Worm (Caenorhabditis elegans): ENCODE data around the gene ZC518.8.
A peak's percentile ranks its signal among the peaks of the same experiment; 100 is the strongest.

The ZC518.8 gene

ce11 chrIV:12391003-12391637 lies 29.4 kb upstream of the ZC518.8 start, which contains the start of the genes rps-23 and dpm-3 (continued):
- peak; percentile 90 for TF ChIP-seq snpc-1.2 (GFP tag; IDR thresholded peaks at IDR 0.05)
- TF ChIP-seq ces-1 (GFP tag; optimal IDR thresholded peaks at IDR 0.05), result peak; percentile 16
- peak; percentile 27 for TF ChIP-seq pqm-1 (tag; optimal IDR thresholded peaks at IDR 0.05)
- TF ChIP-seq zfp-3 (GFP tag; conservative IDR thresholded peaks at IDR 0.05), result peak; percentile 83
- peak; percentile 93 for TF ChIP-seq hlh-30 (tag; optimal IDR thresholded peaks at IDR 0.05; ENCODE audit: insufficient read depth)
- peak; percentile 82 for TF ChIP-seq ama-1 (optimal IDR thresholded peaks at IDR 0.05)
- peak; percentile 90 for TF ChIP-seq ceh-44 (GFP tag; IDR thresholded peaks at IDR 0.05)
- peak; percentile 62 for TF ChIP-seq zip-2 (tag; optimal IDR thresholded peaks at IDR 0.05)
- TF ChIP-seq nhr-237 (tag; optimal IDR thresholded peaks at IDR 0.05), result no peak
- TF ChIP-seq mxl-3 (GFP tag; optimal IDR thresholded peaks at IDR 0.05), result peak; percentile 87
- TF ChIP-seq R02D3.7 (tag; optimal IDR thresholded peaks at IDR 0.05), result no peak
- TF ChIP-seq T26A8.4 (GFP tag; IDR thresholded peaks at IDR 0.05), result peak; percentile 92
- peak in 1 of 2 experiments; percentile 97 for TF ChIP-seq hif-1 (tag; optimal IDR thresholded peaks at IDR 0.05)
- peak; percentile 92 for TF ChIP-seq arid-1 (GFP tag; conservative IDR thresholded peaks at IDR 0.05)
- peak; percentile 85 for TF ChIP-seq php-3 (GFP tag; IDR thresholded peaks at IDR 0.05)
- 0 out of 2 replicates have a peak, but pooled peaks have one; percentile 58 for TF ChIP-seq mxl-2 (GFP tag; conservative IDR thresholded peaks at IDR 0.05)
- peak; percentile 93 for TF ChIP-seq sdz-12 (GFP tag; optimal IDR thresholded peaks at IDR 0.05)
- no peak for TF ChIP-seq daf-12 (tag; optimal IDR thresholded peaks at IDR 0.05)
- TF ChIP-seq aha-1 (tag), result peak; percentile 97
- no peak for TF ChIP-seq cey-2 (tag; optimal IDR thresholded peaks at IDR 0.05; ENCODE audit: borderline replicate concordance, insufficient read depth)
- TF ChIP-seq tra-1 (GFP tag; IDR thresholded peaks at IDR 0.05), result peak; percentile 78; the same call in 1 of the 2 replicates
- peak; percentile 89 for TF ChIP-seq zfp-2 (tag; optimal IDR thresholded peaks at IDR 0.05)
- peak; percentile 43; the same call in 1 of the 2 replicates for TF ChIP-seq daf-19 (GFP tag; conservative IDR thresholded peaks at IDR 0.05)
- peak; percentile 91 for TF ChIP-seq duxl-1 (tag; optimal IDR thresholded peaks at IDR 0.05; ENCODE audit: poor library complexity)
- no peak for TF ChIP-seq unc-39 (tag; optimal IDR thresholded peaks at IDR 0.05)
- no peak for TF ChIP-seq F26F4.8 (GFP tag; conservative IDR thresholded peaks at IDR 0.05)
- no peak for TF ChIP-seq daf-8 (GFP tag; IDR thresholded peaks at IDR 0.05)
- TF ChIP-seq dmd-9 (GFP tag; IDR thresholded peaks at IDR 0.05), result peak; percentile 97
- TF ChIP-seq F10B5.3 (tag; optimal IDR thresholded peaks at IDR 0.05), result peak; percentile 56
- peak; percentile 81 for TF ChIP-seq lin-15B (tag; optimal IDR thresholded peaks at IDR 0.05)
- TF ChIP-seq gei-8 (GFP tag; optimal IDR thresholded peaks at IDR 0.05), result no peak
- no peak; the same call in 1 of the 2 replicates for TF ChIP-seq F44E2.7 (GFP tag; IDR thresholded peaks at IDR 0.05)
- peak; percentile 86 for TF ChIP-seq nhr-6 (tag; optimal IDR thresholded peaks at IDR 0.05)
- peak; percentile 29 for TF ChIP-seq nhr-76 (tag; optimal IDR thresholded peaks at IDR 0.05)
- no peak for TF ChIP-seq nhr-111 (GFP tag; optimal IDR thresholded peaks at IDR 0.05)
- TF ChIP-seq nhr-48 (tag; optimal IDR thresholded peaks at IDR 0.05), result peak; percentile 63
- TF ChIP-seq daf-16 (GFP tag; optimal IDR thresholded peaks at IDR 0.05), result peak; percentile 53 to 57
- TF ChIP-seq daf-16 (tag; optimal IDR thresholded peaks at IDR 0.05), result peak; percentile 87
- no peak for TF ChIP-seq lin-39 (tag; optimal IDR thresholded peaks at IDR 0.05)
- peak; percentile 61 for TF ChIP-seq spr-3 (GFP tag; optimal IDR thresholded peaks at IDR 0.05)
- peak; percentile 54; the same call in 1 of the 2 replicates for TF ChIP-seq lim-7 (GFP tag; IDR thresholded peaks at IDR 0.05)
- TF ChIP-seq dmd-6 (GFP tag; IDR thresholded peaks at IDR 0.05), result peak; percentile 91
- no peak for TF ChIP-seq fos-1 (tag; optimal IDR thresholded peaks at IDR 0.05)
- no peak for TF ChIP-seq ceh-62 (tag; optimal IDR thresholded peaks at IDR 0.05)
- TF ChIP-seq tag-97 (GFP tag; IDR thresholded peaks at IDR 0.05), result peak; percentile 86; the same call in 1 of the 2 replicates
- 0 out of 2 replicates have a peak, but pooled peaks have one; percentile 27 for TF ChIP-seq set-16 (GFP tag; IDR thresholded peaks at IDR 0.05)
- TF ChIP-seq ztf-11 (tag; optimal IDR thresholded peaks at IDR 0.05), result no peak
- peak; percentile 78 for TF ChIP-seq fkh-10 (GFP tag; optimal IDR thresholded peaks at IDR 0.05)
- peak; percentile 98 for TF ChIP-seq ZK337.2 (GFP tag; IDR thresholded peaks at IDR 0.05)
- peak; percentile 90 for TF ChIP-seq rbr-2 (tag; optimal IDR thresholded peaks at IDR 0.05)
- TF ChIP-seq snpc-4 (tag; optimal IDR thresholded peaks at IDR 0.05), result peak; percentile 45
